Fruit fly (Drosophila melanogaster) whole organism, embryonic: ENCODE data around the gene CG42299.

Experiments
- Antp ChIP-seq: fragments of 200-800 bp; sonication (Bioruptor generic); optimal IDR thresholded peaks from 3 replicates; lab custom pipeline; 2016; ENCODE audit warnings: missing biosample characterization, missing genetic modification characterization
- Atf-2 ChIP-seq: fragments of 200-800 bp; sonication (Bioruptor generic); optimal IDR thresholded peaks from 2 replicates; lab custom pipeline; 2016; ENCODE audit warnings: missing biosample characterization, missing genetic modification characterization
- Bgb ChIP-seq: fragments of 200-800 bp; sonication (Bioruptor generic); IDR thresholded peaks from 2 replicates; pipeline ENCODE4 v1.3.6; 2022; ENCODE audit warnings: missing biosample characterization, missing genetic modification characterization; ENCODE audit not compliant: partially characterized antibody
- CG10979 ChIP-seq: fragments of 200-800 bp; sonication (Bioruptor generic); optimal IDR thresholded peaks from 2 replicates; lab custom pipeline; 2018; ENCODE audit warnings: missing biosample characterization, mild to moderate bottlenecking, missing genetic modification characterization, moderate library complexity
- CG12769 ChIP-seq: fragments of 200-800 bp; sonication (Bioruptor generic); optimal IDR thresholded peaks from 2 replicates; lab custom pipeline; 2019; ENCODE audit warnings: missing biosample characterization, mild to moderate bottlenecking, missing genetic modification characterization, moderate library complexity
- CG15514 ChIP-seq: fragments of 200-800 bp; sonication (Bioruptor generic); optimal IDR thresholded peaks from 3 replicates; lab custom pipeline; 2017; ENCODE audit warnings: missing biosample characterization, missing genetic modification characterization, mild to moderate bottlenecking, moderate library complexity, missing genetic modification reagents
- CG15601 ChIP-seq: fragments of 200-800 bp; sonication (Bioruptor generic); optimal IDR thresholded peaks from 3 replicates; lab custom pipeline; 2019; ENCODE audit warnings: missing biosample characterization, mild to moderate bottlenecking, missing genetic modification characterization, moderate library complexity
- CG16815 ChIP-seq: fragments of 200-800 bp; sonication (Bioruptor generic); optimal IDR thresholded peaks from 3 replicates; lab custom pipeline; 2017; ENCODE audit warnings: missing biosample characterization, mild to moderate bottlenecking, missing genetic modification characterization
- CG17186 ChIP-seq: fragments of 200-800 bp; sonication (Bioruptor generic); optimal IDR thresholded peaks from 3 replicates; lab custom pipeline; 2017; ENCODE audit warnings: missing biosample characterization, missing genetic modification reagents, missing genetic modification characterization
- CG2120 ChIP-seq: fragments of 200-800 bp; sonication (Bioruptor generic); optimal IDR thresholded peaks from 3 replicates; lab custom pipeline; 2016; ENCODE audit warnings: missing biosample characterization, missing genetic modification characterization
- CG2712 ChIP-seq: fragments of 200-800 bp; optimal IDR thresholded peaks from 3 replicates; lab custom pipeline; 2019; ENCODE audit warnings: missing biosample characterization, mild to moderate bottlenecking, missing genetic modification characterization, moderate library complexity
- CG30431 ChIP-seq: fragments of 200-800 bp; sonication (Bioruptor generic); optimal IDR thresholded peaks from 2 replicates; lab custom pipeline; 2017; ENCODE audit warnings: missing biosample characterization, missing genetic modification characterization
- CG34422 ChIP-seq: fragments of 200-800 bp; sonication (Bioruptor generic); IDR thresholded peaks from 3 replicates; pipeline ENCODE4 v1.3.6; 2022; ENCODE audit warnings: missing biosample characterization, missing genetic modification characterization
- CG3726 ChIP-seq: fragments of 200-800 bp; sonication (Bioruptor generic); IDR thresholded peaks from 3 replicates; pipeline ENCODE4, ENCODE4 v1.3.6; 2022; ENCODE audit warnings: missing biosample characterization, missing genetic modification characterization
- CG43689 ChIP-seq: fragments of 200-800 bp; sonication (Bioruptor generic); IDR thresholded peaks from 2 replicates; pipeline ENCODE4 v1.3.6; 2022; ENCODE audit warnings: missing biosample characterization, missing genetic modification characterization
- CG4707 ChIP-seq: fragments of 200-800 bp; sonication (Bioruptor generic); optimal IDR thresholded peaks from 2 replicates; lab custom pipeline; 2018; ENCODE audit warnings: missing biosample characterization, mild to moderate bottlenecking, missing genetic modification characterization, moderate library complexity
- CG4820 ChIP-seq: fragments of 200-800 bp; sonication (Bioruptor generic); optimal IDR thresholded peaks from 3 replicates; lab custom pipeline; 2016; ENCODE audit warnings: missing biosample characterization, missing genetic modification characterization
- CG6683 ChIP-seq: fragments of 200-800 bp; sonication (Bioruptor generic); optimal IDR thresholded peaks from 2 replicates; lab custom pipeline; 2017; ENCODE audit warnings: missing biosample characterization, mild to moderate bottlenecking, missing genetic modification characterization, missing genetic modification reagents
- CG6791 ChIP-seq: fragments of 200-800 bp; sonication (Bioruptor generic); IDR thresholded peaks from 3 replicates; pipeline ENCODE4 v1.3.6; 2022; ENCODE audit warnings: missing biosample characterization, missing genetic modification characterization; ENCODE audit not compliant: partially characterized antibody
- CG7271 ChIP-seq: fragments of 200-800 bp; sonication (Bioruptor generic); optimal IDR thresholded peaks from 2 replicates; lab custom pipeline; 2018; ENCODE audit warnings: missing biosample characterization, mild to moderate bottlenecking, missing genetic modification characterization, moderate library complexity
- CG7357 ChIP-seq: fragments of 200-800 bp; sonication (Bioruptor generic); IDR thresholded peaks from 3 replicates; pipeline ENCODE4 v1.3.6; 2022; ENCODE audit warnings: missing biosample characterization, missing genetic modification characterization
- CG7556 ChIP-seq: fragments of 200-800 bp; sonication (Bioruptor generic); optimal IDR thresholded peaks from 2 replicates; lab custom pipeline; 2017; ENCODE audit warnings: missing biosample characterization, mild to moderate bottlenecking, missing genetic modification characterization
- CG8388 ChIP-seq: fragments of 200-800 bp; sonication (Bioruptor generic); optimal IDR thresholded peaks from 2 replicates; lab custom pipeline; 2019; ENCODE audit warnings: missing biosample characterization, mild to moderate bottlenecking, missing genetic modification characterization, moderate library complexity
- CG8944 ChIP-seq: fragments of 200-800 bp; sonication (Bioruptor generic); optimal IDR thresholded peaks from 3 replicates; lab custom pipeline; 2016; ENCODE audit warnings: missing biosample characterization, missing genetic modification characterization
- CG9876 ChIP-seq: fragments of 200-800 bp; sonication (Bioruptor generic); optimal IDR thresholded peaks from 2 replicates; lab custom pipeline; 2016; ENCODE audit warnings: missing biosample characterization, missing genetic modification characterization
- Dad ChIP-seq: fragments of 200-800 bp; sonication (Bioruptor generic); optimal IDR thresholded peaks from 3 replicates; lab custom pipeline; 2016; ENCODE audit warnings: missing biosample characterization, missing genetic modification characterization
- Dip3 ChIP-seq: fragments of 200-800 bp; sonication (Bioruptor generic); optimal IDR thresholded peaks from 3 replicates; lab custom pipeline; 2016; ENCODE audit warnings: missing biosample characterization, missing genetic modification characterization
- Dll ChIP-seq: fragments of 200-800 bp; sonication (Bioruptor generic); IDR thresholded peaks from 4 replicates; pipeline ENCODE4 v1.3.6; 2022; ENCODE audit warnings: missing biosample characterization, missing genetic modification characterization; ENCODE audit not compliant: partially characterized antibody
- Doc2 ChIP-seq: fragments of 200-800 bp; sonication (Bioruptor generic); IDR thresholded peaks from 2 replicates; pipeline ENCODE4 v1.3.6; 2022; ENCODE audit warnings: missing biosample characterization, missing genetic modification characterization
- Dref ChIP-seq: fragments of 200-800 bp; sonication (Bioruptor generic); IDR thresholded peaks from 2 replicates; pipeline ENCODE4 v1.3.6; 2022; ENCODE audit warnings: missing biosample characterization, missing genetic modification characterization
- GATAe ChIP-seq: fragments of 200-800 bp; sonication (Bioruptor generic); conservative IDR thresholded peaks from 2 replicates; pipeline ENCODE4 v1.3.6; 2022; ENCODE audit warnings: missing biosample characterization, missing genetic modification characterization
- MBD-R2 ChIP-seq: fragments of 200-800 bp; sonication (Bioruptor generic); IDR thresholded peaks from 2 replicates; pipeline ENCODE4 v1.3.6; 2022; ENCODE audit warnings: missing biosample characterization, missing genetic modification characterization
- NfI ChIP-seq: fragments of 200-800 bp; sonication (Bioruptor generic); optimal IDR thresholded peaks from 3 replicates; lab custom pipeline; 2018; ENCODE audit warnings: missing biosample characterization, mild to moderate bottlenecking, missing genetic modification characterization, moderate library complexity
- Scr ChIP-seq: fragments of 200-800 bp; sonication (Bioruptor generic); IDR thresholded peaks from 2 replicates; pipeline ENCODE4 v1.3.6; 2022; ENCODE audit warnings: missing biosample characterization, missing genetic modification characterization; ENCODE audit not compliant: partially characterized antibody
- Side ChIP-seq: fragments of 200-800 bp; sonication (Bioruptor generic); optimal IDR thresholded peaks from 2 replicates; lab custom pipeline; 2016; ENCODE audit warnings: missing biosample characterization, missing genetic modification characterization
- ash1 ChIP-seq: fragments of 200-800 bp; sonication (Bioruptor generic); optimal IDR thresholded peaks from 2 replicates; lab custom pipeline; 2018; ENCODE audit warnings: missing biosample characterization, mild to moderate bottlenecking, missing genetic modification characterization
- cwo ChIP-seq: fragments of 200-800 bp; sonication (Bioruptor generic); optimal IDR thresholded peaks from 3 replicates; lab custom pipeline; 2017; ENCODE audit warnings: missing biosample characterization, missing genetic modification characterization, mild to moderate bottlenecking, moderate library complexity, missing genetic modification reagents
- dmrt11E ChIP-seq: fragments of 200-800 bp; sonication (Bioruptor generic); optimal IDR thresholded peaks from 3 replicates; lab custom pipeline; 2018; ENCODE audit warnings: missing biosample characterization, mild to moderate bottlenecking, missing genetic modification characterization, moderate library complexity
- emc ChIP-seq: fragments of 200-800 bp; sonication (Bioruptor generic); optimal IDR thresholded peaks from 2 replicates; lab custom pipeline; 2016; ENCODE audit warnings: missing biosample characterization, missing genetic modification characterization
- gce ChIP-seq: fragments of 200-800 bp; sonication (Bioruptor generic); IDR thresholded peaks from 3 replicates; pipeline ENCODE4 v1.3.6; 2022; ENCODE audit warnings: missing biosample characterization, missing genetic modification characterization
- gsb ChIP-seq: fragments of 200-800 bp; sonication (Bioruptor generic); IDR thresholded peaks from 2 replicates; pipeline ENCODE4 v1.3.6; 2022; ENCODE audit warnings: missing biosample characterization, missing genetic modification characterization
- ken ChIP-seq: fragments of 200-800 bp; sonication (Bioruptor generic); IDR thresholded peaks from 3 replicates; pipeline ENCODE4 v1.3.6; 2022; ENCODE audit warnings: missing biosample characterization, missing genetic modification characterization
- lov ChIP-seq, 2 experiments: fragments of 200-800 bp in 1 of 2; fragments of >200 bp in 1 of 2; sonication (Bioruptor generic) in 1 of 2; IDR thresholded peaks in 1 of 2; optimal IDR thresholded peaks in 1 of 2; 2 replicates in 1 of 2; 3 replicates in 1 of 2; pipeline versions ENCODE4 v1.3.6 to Lab custom; 2017 to 2022; ENCODE audit warnings: missing biosample characterization in 1 of 2, missing genetic modification characterization in 1 of 2
- oc ChIP-seq: fragments of 200-800 bp; sonication (Bioruptor generic); optimal IDR thresholded peaks from 2 replicates; lab custom pipeline; 2018; ENCODE audit warnings: missing biosample characterization, mild to moderate bottlenecking, missing genetic modification characterization, moderate library complexity
- peb ChIP-seq: fragments of 200-800 bp; sonication (Bioruptor generic); IDR thresholded peaks from 2 replicates; pipeline ENCODE4 v1.3.6; 2022; ENCODE audit warnings: missing biosample characterization, missing genetic modification characterization
- pum ChIP-seq: fragments of 200-800 bp; sonication (Bioruptor generic); optimal IDR thresholded peaks from 2 replicates; lab custom pipeline; 2016; ENCODE audit warnings: missing biosample characterization, missing genetic modification characterization
- tup ChIP-seq: fragments of 200-800 bp; sonication (Bioruptor generic); optimal IDR thresholded peaks from 2 replicates; lab custom pipeline; 2016; ENCODE audit warnings: missing biosample characterization, mild to moderate bottlenecking, missing genetic modification characterization, moderate library complexity
- tx ChIP-seq: fragments of 200-800 bp; sonication (Bioruptor generic); optimal IDR thresholded peaks from 2 replicates; lab custom pipeline; 2016; ENCODE audit warnings: missing biosample characterization, missing genetic modification characterization
- vnd ChIP-seq: fragments of 200-800 bp; sonication (Bioruptor generic); IDR thresholded peaks from 3 replicates; pipeline ENCODE4 v1.3.6; 2022; ENCODE audit warnings: missing biosample characterization, missing genetic modification characterization; ENCODE audit not compliant: partially characterized antibody
- wek ChIP-seq: fragments of 200-800 bp; sonication (Bioruptor generic); optimal IDR thresholded peaks from 3 replicates; lab custom pipeline; 2018; ENCODE audit warnings: missing biosample characterization, mild to moderate bottlenecking, missing genetic modification characterization, moderate library complexity

Gene CG42299

DNA sequence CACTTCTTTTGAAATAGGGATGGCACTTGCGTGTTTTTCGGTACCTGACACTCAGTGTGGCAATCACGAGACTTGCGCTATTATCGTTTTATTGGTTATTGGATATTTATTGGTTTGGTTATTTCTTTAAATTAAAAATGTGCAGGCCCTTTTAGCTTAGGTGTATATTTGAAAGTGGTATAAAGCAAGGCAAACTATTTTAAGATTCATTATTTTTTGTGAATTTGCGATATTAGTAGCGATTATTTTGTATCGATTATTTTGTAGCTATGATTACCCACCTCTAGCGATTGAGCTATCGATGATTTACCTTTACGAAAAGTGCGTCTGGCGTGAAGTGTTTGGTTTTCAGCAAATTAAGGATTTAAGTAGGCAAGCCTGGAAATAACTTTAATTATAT, 7.4 kb upstream of the CG42299 start, which contains the start of the genes CG9215 and CG8097 (continued):
- TF ChIP-seq CG8388 (GFP tag; lab: Kevin White, UChicago) (peak; percentile 8), CG7271 (tag; lab: Kevin White, UChicago) (no peak), dmrt11E (tag; lab: Kevin White, UChicago) (peak; percentile 22), CG15601 (tag; lab: Kevin White, UChicago) (peak; percentile 21), NfI (GFP tag; lab: Kevin White, UChicago) (no peak), CG6683 (GFP tag; lab: Kevin White, UChicago) (no peak), CG16815 (GFP tag; lab: Kevin White, UChicago) (no peak), pum (GFP tag; lab: Kevin White, UChicago) (peak; percentile 23), gce (GFP tag; lab: Robert Waterston, UW) (no peak), CG43689 (GFP tag; lab: Robert Waterston, UW) (no peak), ken (GFP tag; lab: Robert Waterston, UW) (no peak), MBD-R2 (GFP tag; lab: Robert Waterston, UW) (peak; percentile 61), Antp (GFP tag; lab: Kevin White, UChicago) (peak; percentile 5), Scr (GFP tag; lab: Robert Waterston, UW) (peak; percentile 98), tup (no peak), CG7357 (GFP tag; lab: Robert Waterston, UW) (no peak), Dad (GFP tag; lab: Kevin White, UChicago) (peak; percentile 12), tx (GFP tag; lab: Kevin White, UChicago) (no peak), CG15514 (GFP tag; lab: Kevin White, UChicago) (peak; percentile 61), Side (GFP tag; lab: Kevin White, UChicago) (peak; percentile 43), Dip3 (GFP tag; lab: Kevin White, UChicago) (peak; percentile 44), gsb (GFP tag; lab: Robert Waterston, UW) (no peak), CG34422 (GFP tag; lab: Robert Waterston, UW) (no peak), Dll (peak; percentile 98), emc (GFP tag; lab: Kevin White, UChicago) (no peak), CG6791 (peak; percentile 87), Dref (GFP tag; lab: Robert Waterston, UW) (peak; percentile 73), CG17186 (GFP tag; lab: Kevin White, UChicago) (peak; percentile 75), CG4707 (GFP tag; lab: Kevin White, UChicago) (no peak), CG8944 (GFP tag; lab: Kevin White, UChicago) (peak; percentile 5), wek (GFP tag; lab: Kevin White, UChicago) (no peak), CG2712 (tag; lab: Kevin White, UChicago) (peak; percentile 58), CG4820 (GFP tag; lab: Kevin White, UChicago) (peak; percentile 0), GATAe (no peak), oc (tag; lab: Kevin White, UChicago) (no peak), Atf-2 (GFP tag; lab: Kevin White, UChicago) (no peak), CG9876 (GFP tag; lab: Kevin White, UChicago) (peak; percentile 4), CG12769 (tag; lab: Kevin White, UChicago) (no peak), CG7556 (GFP tag; lab: Kevin White, UChicago) (peak; percentile 15), cwo (GFP tag; lab: Kevin White, UChicago) (no peak), CG30431 (GFP tag; lab: Kevin White, UChicago) (no peak), CG10979 (tag; lab: Kevin White, UChicago) (peak; percentile 32), ash1 (no peak), peb (GFP tag; lab: Robert Waterston, UW) (no peak), lov (optimal IDR thresholded peaks at IDR 0.05; lab: Kevin White, UChicago) (no peak), lov (GFP tag; IDR thresholded peaks at IDR 0.05; lab: Robert Waterston, UW) (no peak), CG3726 (no peak), CG2120 (GFP tag; lab: Kevin White, UChicago) (peak; percentile 62), vnd (GFP tag; lab: Robert Waterston, UW) (peak; percentile 97), Doc2 (no peak), Bgb (GFP tag; lab: Robert Waterston, UW) (peak; percentile 91)
